Worm (Caenorhabditis elegans) whole organism, L4/young adult: ENCODE results near the gene ZK154.1.

Source experiments
- W03F9.2 ChIP-seq: fragments of 150-350 bp; optimal IDR thresholded peaks from 2 replicates; lab custom pipeline; 2014; ENCODE audit warnings: missing biosample characterization, missing genetic modification characterization
- dao-5 ChIP-seq: sonication (generic microtip); optimal IDR thresholded peaks from 2 replicates; lab custom pipeline; 2016; ENCODE audit warnings: missing genotype, missing genetic modification characterization, moderate library complexity, missing compliant biosample characterization
- him-1 ChIP-seq: sonication (generic microtip); optimal IDR thresholded peaks from 2 replicates; lab custom pipeline; 2016; ENCODE audit warnings: missing genotype, missing genetic modification reagents, missing genetic modification characterization, missing compliant biosample characterization

DNA sequence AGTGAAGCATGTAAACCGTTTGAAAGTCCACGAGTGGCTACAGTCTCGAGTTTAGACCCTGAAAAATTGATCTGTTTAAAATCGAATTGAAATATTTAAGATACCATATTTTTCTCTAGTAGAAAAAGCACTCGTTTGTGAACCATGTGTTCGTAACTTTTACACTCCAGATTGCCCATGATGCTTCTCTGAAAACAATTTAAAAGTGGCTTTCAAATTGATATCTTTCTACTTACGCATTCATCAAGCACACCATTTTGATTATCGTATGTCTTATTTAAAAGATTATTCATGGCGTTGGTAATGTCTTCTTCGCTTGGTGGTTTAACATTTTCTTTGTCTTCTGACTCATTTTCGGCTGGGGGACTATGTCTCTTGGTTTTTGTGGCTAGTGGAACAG is 45.8 kb upstream of the ZK154.1 start:
- TF ChIP-seq W03F9.2 (tag; lab: Kevin White, UChicago) (no peak), dao-5 (no peak), him-1 (no peak)
